Fruit fly (Drosophila melanogaster): ENCODE results near the gene rst.

rst gene

dm6 chrX:2993098-2993773 is 19.6 kb upstream of the rst start (continued):
- TF ChIP-seq CG30431 (GFP tag; optimal IDR thresholded peaks at IDR 0.05): no peak
- peak; percentile 43; the same call in 2 of the 3 replicates for TF ChIP-seq tgo (GFP tag; IDR thresholded peaks at IDR 0.05)
- TF ChIP-seq CG13424 (tag; optimal IDR thresholded peaks at IDR 0.05): peak; percentile 42
- peak; percentile 36 for TF ChIP-seq unpg (GFP tag; optimal IDR thresholded peaks at IDR 0.05)
- peak; percentile 40; the same call in 1 of the 3 replicates for TF ChIP-seq row (GFP tag; IDR thresholded peaks at IDR 0.05)
- no peak for TF ChIP-seq Kr (GFP tag; optimal IDR thresholded peaks at IDR 0.05)
- TF ChIP-seq CG10209 (GFP tag; optimal IDR thresholded peaks at IDR 0.05): peak; percentile 28
- peak; percentile 35 for TF ChIP-seq Sox100B (GFP tag; optimal IDR thresholded peaks at IDR 0.05)
- peak; percentile 62 for TF ChIP-seq Sox102F (GFP tag; optimal IDR thresholded peaks at IDR 0.05)
- TF ChIP-seq dmrt99B (tag; optimal IDR thresholded peaks at IDR 0.05): peak; percentile 55
- TF ChIP-seq CG14441 (GFP tag; IDR thresholded peaks at IDR 0.05): peak; percentile 24; the same call in 1 of the 2 replicates
- peak; percentile 61 for TF ChIP-seq CoRest (tag; optimal IDR thresholded peaks at IDR 0.05)
- 0 out of 2 replicates have a peak, but pooled peaks have one; percentile 12 for TF ChIP-seq al (GFP tag; IDR thresholded peaks at IDR 0.05)
- TF ChIP-seq gce (GFP tag; IDR thresholded peaks at IDR 0.05): no peak
- no peak for TF ChIP-seq CG1792 (GFP tag; optimal IDR thresholded peaks at IDR 0.05)
- peak; percentile 48 for TF ChIP-seq Oli (tag; optimal IDR thresholded peaks at IDR 0.05)
- TF ChIP-seq gem (tag; optimal IDR thresholded peaks at IDR 0.05): peak; percentile 60
- TF ChIP-seq CG17361 (GFP tag; IDR thresholded peaks at IDR 0.05): peak; percentile 49; the same call in 1 of the 3 replicates
- no peak for TF ChIP-seq CG10274 (GFP tag; optimal IDR thresholded peaks at IDR 0.05)
- no peak for TF ChIP-seq sens-2 (GFP tag; IDR thresholded peaks at IDR 0.05)
- TF ChIP-seq Antp (GFP tag; optimal IDR thresholded peaks at IDR 0.05): no peak
- no peak for TF ChIP-seq CG34422 (GFP tag; IDR thresholded peaks at IDR 0.05)
- no peak for TF ChIP-seq cato (GFP tag; optimal IDR thresholded peaks at IDR 0.05; ENCODE audit: borderline replicate concordance)
- no peak for TF ChIP-seq lov (optimal IDR thresholded peaks at IDR 0.05)
- 0 out of 3 replicates have a peak, but pooled peaks have one; percentile 13 for TF ChIP-seq lov (GFP tag; IDR thresholded peaks at IDR 0.05)
- TF ChIP-seq sens (GFP tag): peak; percentile 75
- peak; percentile 59; the same call in 2 of the 3 replicates for TF ChIP-seq dysf (GFP tag; IDR thresholded peaks at IDR 0.05)
- no peak for TF ChIP-seq bigmax (GFP tag; optimal IDR thresholded peaks at IDR 0.05)
- peak; percentile 8 for TF ChIP-seq Abd-B (GFP tag; optimal IDR thresholded peaks at IDR 0.05)
- peak; percentile 35 for TF ChIP-seq CG30403 (GFP tag; optimal IDR thresholded peaks at IDR 0.05)
- no peak for TF ChIP-seq CrebB (tag; optimal IDR thresholded peaks at IDR 0.05)
- no peak for TF ChIP-seq CG8944 (GFP tag; optimal IDR thresholded peaks at IDR 0.05)
- TF ChIP-seq pita (GFP tag; optimal IDR thresholded peaks at IDR 0.05): no peak
- TF ChIP-seq CHES-1-like (GFP tag; optimal IDR thresholded peaks at IDR 0.05): no peak
- TF ChIP-seq ftz-f1 (GFP tag; optimal IDR thresholded peaks at IDR 0.05): no peak
- no peak for TF ChIP-seq Trl (optimal IDR thresholded peaks at IDR 0.05)
- TF ChIP-seq Trl (GFP tag; optimal IDR thresholded peaks at IDR 0.05): peak; percentile 28
- TF ChIP-seq Vsx1 (GFP tag; optimal IDR thresholded peaks at IDR 0.05): no peak
- TF ChIP-seq CG6689 (GFP tag; IDR thresholded peaks at IDR 0.05): 0 out of 2 replicates have a peak, but pooled peaks have one; percentile 20
- TF ChIP-seq slbo (GFP tag; IDR thresholded peaks at IDR 0.05): peak; percentile 30; the same call in 1 of the 2 replicates
- peak; percentile 21 for TF ChIP-seq mam (GFP tag; optimal IDR thresholded peaks at IDR 0.05)
- TF ChIP-seq chm (GFP tag; IDR thresholded peaks at IDR 0.05): no peak
- TF ChIP-seq Meics (GFP tag; optimal IDR thresholded peaks at IDR 0.05): peak; percentile 31
- TF ChIP-seq CG6254 (GFP tag; optimal IDR thresholded peaks at IDR 0.05): no peak
- TF ChIP-seq CG10959 (GFP tag; IDR thresholded peaks at IDR 0.05): no peak
- TF ChIP-seq B-H2 (GFP tag; optimal IDR thresholded peaks at IDR 0.05): no peak
- TF ChIP-seq HLH4C (GFP tag; IDR thresholded peaks at IDR 0.05; ENCODE audit: partially characterized antibody): no peak
- TF ChIP-seq E2f1 (GFP tag; IDR thresholded peaks at IDR 0.05): peak; percentile 20; the same call in 1 of the 2 replicates
- TF ChIP-seq CG7839 (tag; optimal IDR thresholded peaks at IDR 0.05): peak; percentile 50
- peak; percentile 20 for TF ChIP-seq CG13624 (GFP tag; optimal IDR thresholded peaks at IDR 0.05)

Measured in whole organism, embryonic.